Fruit fly (Drosophila melanogaster) whole organism, embryonic: ENCODE results near the gene Srpk79D.

Experiments
- Asciz ChIP-seq: fragments of 200-800 bp; sonication (Bioruptor generic); optimal IDR thresholded peaks from 2 replicates; lab custom pipeline; 2017; ENCODE audit warnings: missing biosample characterization, mild to moderate bottlenecking, missing genetic modification characterization, missing genetic modification reagents
- Bgb ChIP-seq: fragments of 200-800 bp; sonication (Bioruptor generic); IDR thresholded peaks from 2 replicates; pipeline ENCODE4 v1.3.6; 2022; ENCODE audit warnings: missing biosample characterization, missing genetic modification characterization; ENCODE audit not compliant: partially characterized antibody
- CG11398 ChIP-seq: fragments of 200-800 bp; sonication (Bioruptor generic); optimal IDR thresholded peaks from 2 replicates; lab custom pipeline; 2016; ENCODE audit warnings: missing biosample characterization, missing genetic modification characterization
- CG11504 ChIP-seq: fragments of 200-800 bp; sonication (Bioruptor generic); optimal IDR thresholded peaks from 3 replicates; lab custom pipeline; 2019; ENCODE audit warnings: missing biosample characterization, mild to moderate bottlenecking, missing genetic modification characterization, moderate library complexity
- CG13424 ChIP-seq: fragments of 200-800 bp; sonication (Bioruptor generic); optimal IDR thresholded peaks from 2 replicates; lab custom pipeline; 2019; ENCODE audit warnings: missing biosample characterization, mild to moderate bottlenecking, missing genetic modification characterization, moderate library complexity
- CG14667 ChIP-seq: fragments of 200-800 bp; sonication (Bioruptor generic); IDR thresholded peaks from 2 replicates; pipeline ENCODE4 v1.3.6; 2022; ENCODE audit warnings: missing biosample characterization, missing genetic modification characterization
- CG14710 ChIP-seq: fragments of 200-800 bp; sonication (Bioruptor generic); optimal IDR thresholded peaks from 3 replicates; lab custom pipeline; 2019; ENCODE audit warnings: missing biosample characterization, mild to moderate bottlenecking, missing genetic modification characterization, moderate library complexity
- CG1529 ChIP-seq: fragments of 200-800 bp; sonication (Bioruptor generic); optimal IDR thresholded peaks from 3 replicates; lab custom pipeline; 2018; ENCODE audit warnings: missing biosample characterization, missing genetic modification characterization
- CG17359 ChIP-seq: fragments of 200-800 bp; sonication (Bioruptor generic); optimal IDR thresholded peaks from 3 replicates; lab custom pipeline; 2018; ENCODE audit warnings: missing biosample characterization, mild to moderate bottlenecking, missing genetic modification characterization, moderate library complexity
- CG18262 ChIP-seq: fragments of 200-800 bp; optimal IDR thresholded peaks from 3 replicates; lab custom pipeline; 2019; ENCODE audit warnings: missing biosample characterization, mild to moderate bottlenecking, missing genetic modification characterization, moderate library complexity
- CG2875 ChIP-seq: fragments of 200-800 bp; sonication (Bioruptor generic); optimal IDR thresholded peaks from 2 replicates; lab custom pipeline; 2017; ENCODE audit warnings: missing biosample characterization, mild to moderate bottlenecking, missing genetic modification characterization, missing genetic modification reagents
- CG30020 ChIP-seq: fragments of 200-800 bp; optimal IDR thresholded peaks from 2 replicates; lab custom pipeline; 2019; ENCODE audit warnings: missing biosample characterization, mild to moderate bottlenecking, missing genetic modification characterization, moderate library complexity
- CG30431 ChIP-seq: fragments of 200-800 bp; sonication (Bioruptor generic); optimal IDR thresholded peaks from 2 replicates; lab custom pipeline; 2017; ENCODE audit warnings: missing biosample characterization, missing genetic modification characterization
- CG3407 ChIP-seq: fragments of 200-800 bp; sonication (Bioruptor generic); optimal IDR thresholded peaks from 2 replicates; lab custom pipeline; 2018; ENCODE audit warnings: missing biosample characterization, mild to moderate bottlenecking, missing genetic modification characterization
- CG43689 ChIP-seq: fragments of 200-800 bp; sonication (Bioruptor generic); IDR thresholded peaks from 2 replicates; pipeline ENCODE4 v1.3.6; 2022; ENCODE audit warnings: missing biosample characterization, missing genetic modification characterization
- CG4404 ChIP-seq: fragments of 200-800 bp; sonication (Bioruptor generic); IDR thresholded peaks from 2 replicates; pipeline ENCODE4 v1.3.6; 2022; ENCODE audit warnings: missing biosample characterization, missing genetic modification characterization
- CG6175 ChIP-seq: fragments of 200-800 bp; sonication (Bioruptor generic); IDR thresholded peaks from 3 replicates; pipeline ENCODE4 v1.3.6; 2022; ENCODE audit warnings: missing biosample characterization, missing genetic modification characterization
- CG7987 ChIP-seq: fragments of 200-800 bp; sonication (Bioruptor generic); optimal IDR thresholded peaks from 2 replicates; lab custom pipeline; 2018; ENCODE audit warnings: missing biosample characterization, mild to moderate bottlenecking, missing genetic modification characterization, moderate library complexity
- CG9215 ChIP-seq: fragments of 200-800 bp; sonication (Bioruptor generic); IDR thresholded peaks from 2 replicates; pipeline ENCODE4 v1.3.6; 2022; ENCODE audit warnings: missing biosample characterization, missing genetic modification characterization
- CG9876 ChIP-seq: fragments of 200-800 bp; sonication (Bioruptor generic); optimal IDR thresholded peaks from 2 replicates; lab custom pipeline; 2016; ENCODE audit warnings: missing biosample characterization, missing genetic modification characterization
- CHES-1-like ChIP-seq: fragments of 200-800 bp; sonication (Bioruptor generic); optimal IDR thresholded peaks from 2 replicates; lab custom pipeline; 2016; ENCODE audit warnings: missing biosample characterization, missing genetic modification characterization
- Camta ChIP-seq: fragments of 200-800 bp; sonication (Bioruptor generic); optimal IDR thresholded peaks from 2 replicates; lab custom pipeline; 2016; ENCODE audit warnings: missing biosample characterization, missing genetic modification characterization
- D19A ChIP-seq: fragments of 200-800 bp; optimal IDR thresholded peaks from 3 replicates; lab custom pipeline; 2019; ENCODE audit warnings: missing biosample characterization, mild to moderate bottlenecking, missing genetic modification characterization, moderate library complexity
- Fer2 ChIP-seq: fragments of 200-800 bp; sonication (Bioruptor generic); optimal IDR thresholded peaks from 2 replicates; lab custom pipeline; 2018; ENCODE audit warnings: missing biosample characterization, mild to moderate bottlenecking, missing genetic modification characterization, moderate library complexity
- Gug ChIP-seq: fragments of 200-800 bp; sonication (Bioruptor generic); IDR thresholded peaks from 4 replicates; pipeline ENCODE4 v1.3.6; 2022; ENCODE audit warnings: missing biosample characterization, missing genetic modification characterization
- HLH4C ChIP-seq: fragments of 200-800 bp; sonication (Bioruptor generic); IDR thresholded peaks from 3 replicates; pipeline ENCODE4 v1.3.6; 2022; ENCODE audit warnings: missing biosample characterization, missing genetic modification characterization; ENCODE audit not compliant: partially characterized antibody
- HmgD ChIP-seq: fragments of 200-800 bp; sonication (Bioruptor generic); optimal IDR thresholded peaks from 3 replicates; lab custom pipeline; 2016; ENCODE audit warnings: missing biosample characterization, missing genetic modification characterization
- Hmx ChIP-seq: fragments of 200-800 bp; sonication (Bioruptor generic); optimal IDR thresholded peaks from 2 replicates; lab custom pipeline; 2016; ENCODE audit warnings: missing biosample characterization, missing genetic modification characterization
- Lhr ChIP-seq: fragments of 200-800 bp; sonication (Bioruptor generic); optimal IDR thresholded peaks from 3 replicates; lab custom pipeline; 2017; ENCODE audit warnings: mild to moderate bottlenecking, missing biosample characterization, missing genetic modification reagents, missing genetic modification characterization
- NK7.1 ChIP-seq: fragments of 200-800 bp; sonication (Bioruptor generic); optimal IDR thresholded peaks from 3 replicates; lab custom pipeline; 2016; ENCODE audit warnings: missing biosample characterization, missing genetic modification characterization
- Oaz ChIP-seq: fragments of 200-800 bp; sonication (Bioruptor generic); IDR thresholded peaks from 2 replicates; pipeline ENCODE4 v1.3.6; 2022; ENCODE audit warnings: missing biosample characterization, missing genetic modification characterization
- Rfx ChIP-seq: fragments of 200-800 bp; sonication (Bioruptor generic); IDR thresholded peaks from 2 replicates; pipeline ENCODE4 v1.3.6; 2022; ENCODE audit warnings: missing biosample characterization, missing genetic modification characterization
- al ChIP-seq: fragments of 200-800 bp; sonication (Bioruptor generic); IDR thresholded peaks from 2 replicates; pipeline ENCODE4 v1.3.6; 2022; ENCODE audit warnings: missing biosample characterization, missing genetic modification characterization
- amos ChIP-seq: fragments of 200-800 bp; sonication (Bioruptor generic); IDR thresholded peaks from 2 replicates; pipeline ENCODE4 v1.3.6; 2022; ENCODE audit warnings: missing biosample characterization, missing genetic modification characterization; ENCODE audit not compliant: partially characterized antibody
- bcd ChIP-seq: fragments of 200-800 bp; sonication (Bioruptor generic); optimal IDR thresholded peaks from 2 replicates; lab custom pipeline; 2017; ENCODE audit warnings: missing biosample characterization, mild to moderate bottlenecking, missing genetic modification characterization
- da ChIP-seq: fragments of 200-800 bp; sonication (Bioruptor generic); optimal IDR thresholded peaks from 2 replicates; lab custom pipeline; 2016; ENCODE audit warnings: missing biosample characterization, missing genetic modification characterization
- dati ChIP-seq: fragments of 200-800 bp; sonication (Bioruptor generic); IDR thresholded peaks from 2 replicates; pipeline ENCODE4 v1.3.6; 2022; ENCODE audit warnings: missing biosample characterization, missing genetic modification characterization
- ewg ChIP-seq: fragments of 200-800 bp; sonication (Bioruptor generic); optimal IDR thresholded peaks from 3 replicates; lab custom pipeline; 2017; ENCODE audit warnings: mild to moderate bottlenecking, missing biosample characterization, missing genetic modification reagents, missing genetic modification characterization
- exex ChIP-seq: fragments of 200-800 bp; sonication (Bioruptor generic); optimal IDR thresholded peaks from 4 replicates; lab custom pipeline; 2018; ENCODE audit warnings: missing biosample characterization, mild to moderate bottlenecking, missing genetic modification characterization, moderate library complexity
- gcm2 ChIP-seq: fragments of 200-800 bp; sonication (Bioruptor generic); optimal IDR thresholded peaks from 2 replicates; lab custom pipeline; 2016; ENCODE audit warnings: missing biosample characterization, missing genetic modification characterization
- grau ChIP-seq: fragments of 200-800 bp; optimal IDR thresholded peaks from 3 replicates; lab custom pipeline; 2019; ENCODE audit warnings: missing biosample characterization, mild to moderate bottlenecking, missing genetic modification characterization, moderate library complexity
- insv ChIP-seq, 2 experiments: fragments of 200-800 bp; sonication (Bioruptor generic); optimal IDR thresholded peaks; 3 replicates each; lab custom pipeline; 2016 to 2018; ENCODE audit warnings: missing biosample characterization in 2 of 2, missing genetic modification characterization in 2 of 2
- kni ChIP-seq: fragments of 200-800 bp; sonication (Bioruptor generic); optimal IDR thresholded peaks from 3 replicates; lab custom pipeline; 2017; ENCODE audit warnings: mild to moderate bottlenecking, missing biosample characterization, missing genetic modification reagents, missing genetic modification characterization
- luna ChIP-seq: fragments of 200-800 bp; sonication (Bioruptor generic); optimal IDR thresholded peaks from 2 replicates; lab custom pipeline; 2016; ENCODE audit warnings: missing biosample characterization, missing genetic modification characterization
- pum ChIP-seq: fragments of 200-800 bp; sonication (Bioruptor generic); optimal IDR thresholded peaks from 2 replicates; lab custom pipeline; 2016; ENCODE audit warnings: missing biosample characterization, missing genetic modification characterization
- rib ChIP-seq: fragments of 200-800 bp; sonication (Bioruptor generic); IDR thresholded peaks from 2 replicates; pipeline ENCODE4 v1.3.6; 2022; ENCODE audit warnings: missing biosample characterization, missing genetic modification characterization
- row ChIP-seq: fragments of 200-800 bp; sonication (Bioruptor generic); IDR thresholded peaks from 3 replicates; pipeline ENCODE4 v1.3.6; 2022; ENCODE audit warnings: missing biosample characterization, missing genetic modification characterization
- sima ChIP-seq: fragments of 200-800 bp; sonication (Bioruptor generic); optimal IDR thresholded peaks from 2 replicates; lab custom pipeline; 2016; ENCODE audit warnings: missing biosample characterization, missing genetic modification characterization
- sisA ChIP-seq: fragments of 200-800 bp; sonication (Bioruptor generic); IDR thresholded peaks from 2 replicates; pipeline ENCODE4 v1.3.6; 2022; ENCODE audit warnings: missing biosample characterization, missing genetic modification characterization
- trh ChIP-seq: fragments of 200-800 bp; sonication (Bioruptor generic); optimal IDR thresholded peaks from 2 replicates; lab custom pipeline; 2016; ENCODE audit warnings: missing biosample characterization, missing genetic modification characterization

The Srpk79D gene

DNA sequence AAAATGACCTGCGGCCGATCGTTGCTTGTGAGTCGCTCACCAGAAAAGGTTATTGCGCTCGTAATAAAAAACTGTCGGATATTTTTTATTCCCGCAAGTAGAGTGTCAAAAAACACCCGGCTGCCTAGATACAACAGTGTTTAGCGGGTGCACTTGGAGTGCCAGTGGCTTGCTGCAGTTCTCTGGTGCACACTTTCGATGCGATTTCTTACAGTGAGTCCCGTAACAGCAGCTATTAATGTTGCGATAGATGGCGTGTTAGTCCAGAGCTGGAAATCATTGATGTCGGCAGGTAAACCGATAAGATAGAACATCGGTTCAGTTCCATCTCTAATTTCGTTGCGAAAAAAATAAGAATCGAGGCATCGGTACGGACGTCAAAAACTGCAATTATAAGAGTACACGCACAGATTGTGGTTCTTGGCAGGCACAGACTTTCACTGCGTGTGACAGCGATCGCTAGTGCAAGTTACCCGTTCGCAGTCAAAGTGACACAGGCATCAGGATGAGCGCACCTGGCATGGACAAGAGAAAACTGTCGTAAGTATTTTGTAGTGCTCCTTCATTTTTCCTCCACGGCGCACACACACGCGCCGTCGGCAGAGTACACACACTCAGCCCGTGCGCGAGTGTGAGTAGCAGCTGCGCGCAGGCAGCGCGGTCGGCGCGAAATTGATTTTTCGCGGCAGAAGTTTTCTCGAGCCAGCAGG, 6.4 kb upstream of the Srpk79D start, which contains the start of gene Csp (continued):
- TF ChIP-seq bcd (GFP tag; lab: Kevin White, UChicago): no peak
- TF ChIP-seq gcm2: no peak
- no peak for TF ChIP-seq CG1529
- TF ChIP-seq NK7.1 (GFP tag; lab: Kevin White, UChicago): no peak
- TF ChIP-seq rib (GFP tag; lab: Robert Waterston, UW): peak; percentile 71
- no peak for TF ChIP-seq Fer2 (tag; lab: Kevin White, UChicago)
- peak; percentile 38 for TF ChIP-seq grau (tag; lab: Kevin White, UChicago)
- no peak for TF ChIP-seq CG6175 (GFP tag; lab: Robert Waterston, UW)
- peak; percentile 84 for TF ChIP-seq ewg (GFP tag; lab: Kevin White, UChicago)
- TF ChIP-seq al (GFP tag; lab: Robert Waterston, UW): 0 out of 2 replicates have a peak, but pooled peaks have one; percentile 13
- TF ChIP-seq CG11398 (GFP tag; lab: Kevin White, UChicago): no peak
- TF ChIP-seq CG17359: no peak
- no peak for TF ChIP-seq pum (GFP tag; lab: Kevin White, UChicago)
- TF ChIP-seq CG2875: no peak
- peak; percentile 63 for TF ChIP-seq CHES-1-like (GFP tag; lab: Kevin White, UChicago)
- no peak for TF ChIP-seq CG9876 (GFP tag; lab: Kevin White, UChicago)
- TF ChIP-seq CG30020: peak; percentile 2
- TF ChIP-seq Oaz (GFP tag; lab: Robert Waterston, UW): no peak
- no peak for TF ChIP-seq sisA (GFP tag; lab: Robert Waterston, UW)
- no peak for TF ChIP-seq da
- TF ChIP-seq CG30431 (GFP tag; lab: Kevin White, UChicago): no peak
- TF ChIP-seq amos (GFP tag; lab: Robert Waterston, UW): peak; percentile 68
- no peak for TF ChIP-seq CG18262 (tag; lab: Kevin White, UChicago)
- TF ChIP-seq Rfx: peak; percentile 57; the same call in 1 of the 2 replicates
- peak; percentile 73 for TF ChIP-seq row (GFP tag; lab: Robert Waterston, UW)
- no peak for TF ChIP-seq trh (GFP tag; lab: Kevin White, UChicago)
- peak; percentile 57; the same call in 1 of the 2 replicates for TF ChIP-seq Bgb (GFP tag; lab: Robert Waterston, UW)
- no peak for TF ChIP-seq CG4404 (GFP tag; lab: Robert Waterston, UW)
- no peak for TF ChIP-seq CG43689 (GFP tag; lab: Robert Waterston, UW)
- no peak for TF ChIP-seq sima
- peak; percentile 22 for TF ChIP-seq CG13424
- TF ChIP-seq CG11504 (tag; lab: Kevin White, UChicago): peak; percentile 5
- peak; percentile 31 for TF ChIP-seq CG7987 (GFP tag; lab: Kevin White, UChicago)
- TF ChIP-seq D19A (tag; lab: Kevin White, UChicago): no peak
- no peak for TF ChIP-seq HmgD (GFP tag; lab: Kevin White, UChicago)
- TF ChIP-seq CG9215 (GFP tag; lab: Robert Waterston, UW): peak; percentile 40; the same call in 1 of the 2 replicates
- TF ChIP-seq luna (GFP tag; lab: Kevin White, UChicago): no peak
- no peak for TF ChIP-seq Camta (GFP tag; lab: Kevin White, UChicago)
- TF ChIP-seq Gug (GFP tag; lab: Robert Waterston, UW): no peak
- no peak for TF ChIP-seq Hmx
- TF ChIP-seq Lhr: peak; percentile 10
- TF ChIP-seq CG14710 (tag; lab: Kevin White, UChicago): peak; percentile 69
- no peak for TF ChIP-seq dati
- no peak for TF ChIP-seq CG14667 (GFP tag; lab: Robert Waterston, UW)
- peak; percentile 46; the same call in 1 of the 3 replicates for TF ChIP-seq HLH4C (GFP tag; lab: Robert Waterston, UW)
- TF ChIP-seq Asciz (GFP tag; lab: Kevin White, UChicago): no peak
- no peak for TF ChIP-seq CG3407 (GFP tag; lab: Kevin White, UChicago)
- no peak for TF ChIP-seq exex (tag; lab: Kevin White, UChicago)
- peak; percentile 63 for TF ChIP-seq kni (GFP tag; lab: Kevin White, UChicago)
- peak in 1 of 2 experiments; percentile 29 for TF ChIP-seq insv (GFP tag; optimal IDR thresholded peaks at IDR 0.05; lab: Kevin White, UChicago)
